Worm (Caenorhabditis elegans) whole organism, L4/young adult: ENCODE measurements around the gene ccch-3.

Experiments used
- W03F9.2 ChIP-seq: fragments of 150-350 bp; optimal IDR thresholded peaks from 2 replicates; lab custom pipeline; 2014; ENCODE audit warnings: missing biosample characterization, missing genetic modification characterization
- him-1 ChIP-seq: sonication (generic microtip); optimal IDR thresholded peaks from 2 replicates; lab custom pipeline; 2016; ENCODE audit warnings: missing genotype, missing genetic modification reagents, missing genetic modification characterization, missing compliant biosample characterization

- TF ChIP-seq him-1 (no peak), W03F9.2 (no peak)
These were observed 20.3 kb upstream of the ccch-3 start, which contains the start of gene frpr-15 for ce11 chrV:12679807-12680206.
